Worm (Caenorhabditis elegans): ENCODE measurements around the gene abcf-1.

Gene abcf-1

DNA sequence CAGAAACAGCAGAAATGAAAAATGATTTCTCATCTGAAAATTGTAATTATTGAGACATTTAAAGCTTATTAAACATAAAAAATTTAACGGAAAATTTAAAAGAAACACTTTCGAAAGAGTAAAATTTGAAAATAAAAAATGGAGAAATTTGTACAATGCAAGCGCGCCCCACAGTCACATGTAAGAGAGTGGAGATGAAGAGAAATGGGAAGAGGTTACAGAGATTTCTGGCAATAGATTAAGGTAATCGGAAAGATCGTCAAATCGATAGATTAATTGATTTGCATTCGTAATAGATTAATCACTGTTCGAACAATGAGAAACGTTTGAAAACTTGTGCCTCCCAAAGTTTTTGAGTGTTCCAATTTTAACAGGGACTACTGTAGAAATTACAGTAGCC is 15.7 kb downstream of the abcf-1 start, which contains the start of gene C15C8.4:
TSS of gene C15C8.4 (minus strand) at position 33 of the 400 bp plus-strand sequence.
- no peak for TF ChIP-seq lag-1 (GFP tag; IDR thresholded peaks at IDR 0.05)
- no peak for TF ChIP-seq rec-8 (tag; optimal IDR thresholded peaks at IDR 0.05)
- TF ChIP-seq ztf-6 (GFP tag; IDR thresholded peaks at IDR 0.05): no peak
- no peak for TF ChIP-seq snpc-3.4 (tag; optimal IDR thresholded peaks at IDR 0.05)
- no peak for TF ChIP-seq cebp-1 (GFP tag; IDR thresholded peaks at IDR 0.05)
- no peak for TF ChIP-seq cebp-1 (tag; optimal IDR thresholded peaks at IDR 0.05)
- TF ChIP-seq let-526 (GFP tag; IDR thresholded peaks at IDR 0.05): no peak
- no peak; the same call in 1 of the 2 replicates for TF ChIP-seq mcd-1 (GFP tag; IDR thresholded peaks at IDR 0.05)

DNA sequence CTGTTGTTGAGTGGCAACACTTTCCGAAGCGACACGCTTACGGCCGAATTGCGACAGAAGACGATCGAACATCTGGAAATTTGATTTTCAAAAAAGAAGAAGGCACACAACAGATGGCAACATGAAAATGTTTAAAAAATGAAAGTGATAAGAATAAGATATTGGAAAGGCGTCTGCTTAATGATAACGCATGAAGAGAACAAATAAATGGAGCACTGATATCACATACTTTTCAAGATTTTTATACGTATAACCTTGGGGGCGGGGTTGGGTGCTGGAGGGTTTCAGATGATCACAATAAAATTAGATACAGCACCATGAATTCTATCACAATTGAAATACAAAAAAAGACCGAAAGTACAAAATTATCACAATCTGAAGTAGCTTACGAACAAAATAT is 18.2 kb downstream of the abcf-1 start, which contains the start of gene C15C8.7:
TSS of gene C15C8.7 (minus strand) at position 72 of the 400 bp plus-strand sequence.
- TF ChIP-seq tbp1 (GFP tag; optimal IDR thresholded peaks at IDR 0.05) (no peak), nhr-80 (tag; optimal IDR thresholded peaks at IDR 0.05) (peak; percentile 26)

DNA sequence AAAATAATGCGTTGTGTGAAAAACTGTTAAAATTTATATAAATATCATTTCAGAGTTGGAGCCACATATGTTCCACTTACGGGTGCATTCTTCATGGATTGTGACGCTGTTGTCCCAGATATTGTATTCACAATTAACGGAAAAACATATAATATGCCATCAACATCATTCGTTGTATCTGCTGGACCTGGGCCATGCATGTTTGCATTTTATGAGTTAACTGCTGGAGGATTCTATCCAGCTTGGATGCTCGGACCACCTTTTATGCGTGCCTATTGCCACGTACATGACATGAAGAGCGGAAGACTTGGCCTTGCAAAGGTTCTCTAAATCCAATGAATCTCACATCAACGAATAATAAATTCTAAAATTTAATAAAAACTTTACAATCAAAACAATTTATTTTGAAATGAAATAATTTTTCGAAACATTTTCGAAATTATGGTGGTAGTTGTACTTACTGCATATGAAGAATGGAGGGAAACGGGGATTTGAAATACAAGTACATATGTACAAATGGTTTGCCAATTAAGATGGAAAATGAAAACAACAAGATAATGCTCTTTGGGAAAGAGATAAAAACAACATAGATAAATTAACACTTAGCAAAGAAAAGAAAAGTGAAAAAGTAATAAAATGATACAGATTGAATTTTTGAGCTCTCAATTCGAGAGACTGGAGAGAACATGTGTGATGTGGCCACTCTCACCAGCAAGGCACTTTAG is 19.2 kb downstream of the abcf-1 start:
- TF ChIP-seq repo-1 (tag; optimal IDR thresholded peaks at IDR 0.05): no peak
- no peak for TF ChIP-seq F22D6.2 (tag; optimal IDR thresholded peaks at IDR 0.05)
- no peak for TF ChIP-seq bed-1 (GFP tag; IDR thresholded peaks at IDR 0.05)
- no peak for TF ChIP-seq aptf-2 (GFP tag; conservative IDR thresholded peaks at IDR 0.05)
- no peak for TF ChIP-seq lin-54 (GFP tag; optimal IDR thresholded peaks at IDR 0.05)
- TF ChIP-seq F52B5.7 (tag; optimal IDR thresholded peaks at IDR 0.05): peak; percentile 55
- peak; percentile 11 for TF ChIP-seq chd-7 (tag; optimal IDR thresholded peaks at IDR 0.05)
- TF ChIP-seq ekl-4 (GFP tag; IDR thresholded peaks at IDR 0.05): no peak
- no peak for TF ChIP-seq sptf-2 (GFP tag; optimal IDR thresholded peaks at IDR 0.05)
- no peak for TF ChIP-seq Y53G8AR.9 (GFP tag; conservative IDR thresholded peaks at IDR 0.05)
- TF ChIP-seq hlh-12 (tag; optimal IDR thresholded peaks at IDR 0.05): no peak
- no peak for TF ChIP-seq rpc-1 (optimal IDR thresholded peaks at IDR 0.05)
- TF ChIP-seq rpc-1 (tag; optimal IDR thresholded peaks at IDR 0.05): no peak
- TF ChIP-seq ceh-79 (tag; optimal IDR thresholded peaks at IDR 0.05): no peak
- no peak for TF ChIP-seq unc-62 (GFP tag; optimal IDR thresholded peaks at IDR 0.05)
- TF ChIP-seq him-1 (tag; optimal IDR thresholded peaks at IDR 0.05): no peak
- TF ChIP-seq K11D2.4 (GFP tag; IDR thresholded peaks at IDR 0.05): no peak
- TF ChIP-seq ztf-22 (GFP tag; optimal IDR thresholded peaks at IDR 0.05): no peak
- no peak for TF ChIP-seq ztf-3 (GFP tag; optimal IDR thresholded peaks at IDR 0.05)
- no peak for TF ChIP-seq aptf-3 (GFP tag; IDR thresholded peaks at IDR 0.05)
- no peak for TF ChIP-seq cebp-1 (GFP tag; IDR thresholded peaks at IDR 0.05)
- no peak for TF ChIP-seq cebp-1 (tag; optimal IDR thresholded peaks at IDR 0.05)
- peak; percentile 41 for TF ChIP-seq nhr-80 (tag; optimal IDR thresholded peaks at IDR 0.05)
- TF ChIP-seq C06A6.2 (GFP tag; conservative IDR thresholded peaks at IDR 0.05): no peak
- TF ChIP-seq lir-1 (GFP tag; conservative IDR thresholded peaks at IDR 0.05): no peak
- no peak for TF ChIP-seq hsf-1 (GFP tag; IDR thresholded peaks at IDR 0.05)
- no peak for TF ChIP-seq zfh-2 (GFP tag; conservative IDR thresholded peaks at IDR 0.05)
- TF ChIP-seq nhr-90 (tag; optimal IDR thresholded peaks at IDR 0.05): peak; percentile 38
- no peak for TF ChIP-seq ceh-91 (GFP tag; IDR thresholded peaks at IDR 0.05)
- TF ChIP-seq nfya-1 (tag; optimal IDR thresholded peaks at IDR 0.05; ENCODE audit: borderline replicate concordance, insufficient read depth): no peak
- TF ChIP-seq F57C9.4 (tag; optimal IDR thresholded peaks at IDR 0.05): no peak
- no peak for TF ChIP-seq nhr-120 (GFP tag; IDR thresholded peaks at IDR 0.05)
- TF ChIP-seq nfyb-1 (GFP tag; IDR thresholded peaks at IDR 0.05): 0 out of 2 replicates have a peak, but pooled peaks have one; percentile 17
- TF ChIP-seq B0035.1 (tag; optimal IDR thresholded peaks at IDR 0.05): no peak
- no peak for TF ChIP-seq T07F8.4 (tag; optimal IDR thresholded peaks at IDR 0.05)
- no peak for TF ChIP-seq Y53F4B.3 (GFP tag; IDR thresholded peaks at IDR 0.05)
- 0 out of 2 replicates have a peak, but pooled peaks have one; percentile 19 for TF ChIP-seq cebp-2 (GFP tag; IDR thresholded peaks at IDR 0.05)
- TF ChIP-seq F57A8.1 (GFP tag; optimal IDR thresholded peaks at IDR 0.05): no peak
